Fruit fly (Drosophila melanogaster): ENCODE results near the gene Jig.

Gene Jig

DNA sequence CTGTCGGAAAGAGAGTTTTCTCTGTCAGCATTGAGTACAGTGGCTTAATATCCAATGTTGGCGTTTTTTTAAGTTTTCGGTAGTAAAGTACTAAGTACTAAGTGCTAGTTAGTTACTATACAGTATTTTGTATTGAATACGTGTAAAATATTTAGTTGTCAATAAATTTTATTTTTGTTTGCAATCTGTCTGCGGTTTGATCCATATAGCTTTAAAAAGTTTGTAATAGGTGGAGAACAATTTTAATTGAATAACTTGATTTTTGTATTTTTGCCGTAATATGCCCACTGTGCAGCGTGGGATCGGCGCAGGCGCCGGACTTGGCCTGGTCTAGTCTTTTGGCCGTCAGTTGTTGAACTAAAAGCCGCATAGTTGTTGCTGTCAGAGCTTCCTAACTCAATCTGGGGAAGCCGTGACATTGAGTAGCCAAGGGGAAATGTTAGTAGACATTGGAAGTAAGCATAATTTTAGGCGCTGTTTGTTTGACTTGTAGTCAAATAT lies 2.3 kb upstream of the Jig start (continued):
- TF ChIP-seq sc (optimal IDR thresholded peaks at IDR 0.05) (no peak), sc (GFP tag; optimal IDR thresholded peaks at IDR 0.05) (peak; percentile 84), CG2120 (GFP tag; optimal IDR thresholded peaks at IDR 0.05) (peak; percentile 96), CG17186 (GFP tag; optimal IDR thresholded peaks at IDR 0.05) (peak; percentile 64), CG31224 (GFP tag; IDR thresholded peaks at IDR 0.05) (peak; percentile 69), CG15269 (tag; optimal IDR thresholded peaks at IDR 0.05) (peak; percentile 95), pros (GFP tag; optimal IDR thresholded peaks at IDR 0.05) (peak; percentile 39), CG9797 (GFP tag; optimal IDR thresholded peaks at IDR 0.05) (no peak), jigr1 (GFP tag; IDR thresholded peaks at IDR 0.05) (peak; percentile 81; the same call in 2 of the 3 replicates), CG8924 (tag; optimal IDR thresholded peaks at IDR 0.05) (peak; percentile 94), PHDP (tag; optimal IDR thresholded peaks at IDR 0.05) (peak; percentile 95), CG17912 (GFP tag; optimal IDR thresholded peaks at IDR 0.05) (peak; percentile 44), CG3163 (GFP tag; optimal IDR thresholded peaks at IDR 0.05) (peak; percentile 89), pfk (GFP tag; optimal IDR thresholded peaks at IDR 0.05) (no peak), CG12659 (GFP tag; optimal IDR thresholded peaks at IDR 0.05) (peak; percentile 95), Gug (GFP tag; IDR thresholded peaks at IDR 0.05) (peak; percentile 65), NfI (GFP tag; optimal IDR thresholded peaks at IDR 0.05) (peak; percentile 94), CG2889 (GFP tag; IDR thresholded peaks at IDR 0.05) (0 out of 3 replicates have a peak, but pooled peaks have one; percentile 18), tna (GFP tag; IDR thresholded peaks at IDR 0.05; ENCODE audit: partially characterized antibody) (peak; percentile 36; the same call in 1 of the 2 replicates), CG12104 (GFP tag; optimal IDR thresholded peaks at IDR 0.05) (peak; percentile 91), Sry-β (GFP tag; optimal IDR thresholded peaks at IDR 0.05) (peak; percentile 39), gt (GFP tag; IDR thresholded peaks at IDR 0.05) (peak; percentile 56; the same call in 1 of the 2 replicates), D19B (GFP tag; optimal IDR thresholded peaks at IDR 0.05) (peak; percentile 87), CG2875 (GFP tag; optimal IDR thresholded peaks at IDR 0.05) (peak; percentile 88), abd-A (tag; optimal IDR thresholded peaks at IDR 0.05) (peak; percentile 80), bowl (GFP tag; IDR thresholded peaks at IDR 0.05) (peak; percentile 79), CG9437 (GFP tag; optimal IDR thresholded peaks at IDR 0.05) (peak; percentile 92), wek (GFP tag; optimal IDR thresholded peaks at IDR 0.05) (peak; percentile 55), pita (GFP tag; optimal IDR thresholded peaks at IDR 0.05) (no peak), bab2 (GFP tag; optimal IDR thresholded peaks at IDR 0.05) (peak; percentile 75), HLHmδ (GFP tag; optimal IDR thresholded peaks at IDR 0.05) (no peak), crol (GFP tag; IDR thresholded peaks at IDR 0.05) (no peak), CG9609 (GFP tag; optimal IDR thresholded peaks at IDR 0.05) (peak; percentile 87), hth (optimal IDR thresholded peaks at IDR 0.05) (no peak)

DNA sequence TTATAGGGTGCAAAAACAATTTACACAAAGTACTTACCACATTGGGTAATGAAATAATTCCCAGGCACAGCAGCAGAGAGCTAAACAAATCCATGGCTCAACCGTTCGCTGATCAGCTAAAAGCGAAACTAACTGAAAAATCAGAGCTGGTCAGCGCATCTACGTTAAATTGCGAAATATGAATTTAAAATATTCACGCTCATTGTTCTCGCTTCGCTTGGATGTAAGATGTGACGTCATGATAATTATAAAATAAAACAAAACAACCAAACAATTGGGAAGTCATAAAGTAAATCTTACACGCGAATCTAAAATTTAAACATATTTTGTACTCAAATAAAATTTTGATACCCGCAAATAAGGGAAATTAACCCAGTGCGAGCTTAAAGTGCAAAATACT lies 781 bp upstream of the Jig start, which contains the start of gene CG14854:
CG14854 (minus strand) TSS at position 101 of the 400 bp plus-strand sequence.
- no peak for TF ChIP-seq crp (GFP tag; optimal IDR thresholded peaks at IDR 0.05)
- no peak for TF ChIP-seq CG6813 (GFP tag; optimal IDR thresholded peaks at IDR 0.05)
- no peak for TF ChIP-seq CG9932 (GFP tag; IDR thresholded peaks at IDR 0.05)
- no peak for TF ChIP-seq dpn (GFP tag; optimal IDR thresholded peaks at IDR 0.05)
- no peak for TF ChIP-seq CG8089 (GFP tag; optimal IDR thresholded peaks at IDR 0.05)
- no peak for TF ChIP-seq CG2120 (GFP tag; optimal IDR thresholded peaks at IDR 0.05)
- TF ChIP-seq CG17802 (tag; optimal IDR thresholded peaks at IDR 0.05): no peak
- no peak for TF ChIP-seq CG12236 (GFP tag; optimal IDR thresholded peaks at IDR 0.05)
- TF ChIP-seq CG7987 (GFP tag; optimal IDR thresholded peaks at IDR 0.05): no peak
- no peak for TF ChIP-seq bcd (GFP tag; optimal IDR thresholded peaks at IDR 0.05)
- TF ChIP-seq CG6175 (GFP tag; IDR thresholded peaks at IDR 0.05): no peak
- TF ChIP-seq Ptx1 (GFP tag; IDR thresholded peaks at IDR 0.05): no peak
- TF ChIP-seq Oaz (GFP tag; IDR thresholded peaks at IDR 0.05): no peak
- TF ChIP-seq odd (GFP tag; optimal IDR thresholded peaks at IDR 0.05): no peak
- no peak for TF ChIP-seq pita (GFP tag; optimal IDR thresholded peaks at IDR 0.05)
